Fruit fly (Drosophila melanogaster): ENCODE results near the gene hiw.

Gene hiw

dm6 chrX:15076038-15076575, 12.9 kb upstream of the hiw start, which contains the start of gene Lsd-2 (continued):
- TF ChIP-seq CG4360 (GFP tag; IDR thresholded peaks at IDR 0.05) = no peak

- TF ChIP-seq pfk (GFP tag; optimal IDR thresholded peaks at IDR 0.05) (peak; percentile 84), aop (GFP tag; IDR thresholded peaks at IDR 0.05) (no peak), CG31224 (GFP tag; IDR thresholded peaks at IDR 0.05) (no peak), dmrt99B (tag; optimal IDR thresholded peaks at IDR 0.05) (no peak)
Measured at dm6 chrX:15075485-15076037, 12.3 kb upstream of the hiw start.

- peak; percentile 97 for TF ChIP-seq mam (GFP tag; optimal IDR thresholded peaks at IDR 0.05)
- TF ChIP-seq bbx (GFP tag; IDR thresholded peaks at IDR 0.05; ENCODE audit: partially characterized antibody) = no peak
- peak in 1 of 2 experiments; percentile 95 for TF ChIP-seq eve (GFP tag; optimal IDR thresholded peaks at IDR 0.05)
- peak; percentile 65; the same call in 1 of the 2 replicates for TF ChIP-seq CG8765 (GFP tag; IDR thresholded peaks at IDR 0.05)
- TF ChIP-seq Rx (GFP tag; IDR thresholded peaks at IDR 0.05) = peak; percentile 84
- TF ChIP-seq CG8359 (GFP tag; optimal IDR thresholded peaks at IDR 0.05; ENCODE audit: borderline replicate concordance) = peak; percentile 28
- peak; percentile 80 for TF ChIP-seq fd3F (GFP tag; optimal IDR thresholded peaks at IDR 0.05)
- peak; percentile 71; the same call in 1 of the 2 replicates for TF ChIP-seq CkIIα-i1 (GFP tag; IDR thresholded peaks at IDR 0.05)
- peak; percentile 77 for TF ChIP-seq CG18262 (tag; optimal IDR thresholded peaks at IDR 0.05)
- peak; percentile 67 for TF ChIP-seq Hey (tag; optimal IDR thresholded peaks at IDR 0.05)
- peak; percentile 44 for TF ChIP-seq CG31388 (GFP tag; optimal IDR thresholded peaks at IDR 0.05)
- TF ChIP-seq zfh1 (GFP tag; IDR thresholded peaks at IDR 0.05) = peak; percentile 90
- peak; percentile 76 for TF ChIP-seq CG17612 (GFP tag; IDR thresholded peaks at IDR 0.05)
- peak; percentile 83 for TF ChIP-seq CG6683 (GFP tag; optimal IDR thresholded peaks at IDR 0.05)
- peak; percentile 94 for TF ChIP-seq tx (GFP tag; optimal IDR thresholded peaks at IDR 0.05)
- peak; percentile 64 for TF ChIP-seq Deaf1 (tag; optimal IDR thresholded peaks at IDR 0.05)
- TF ChIP-seq H2.0 (GFP tag; IDR thresholded peaks at IDR 0.05) = peak; percentile 84
- TF ChIP-seq CTCF (GFP tag; optimal IDR thresholded peaks at IDR 0.05) = peak; percentile 25
- peak; percentile 82 for TF ChIP-seq tup (GFP tag; optimal IDR thresholded peaks at IDR 0.05)
- TF ChIP-seq CG6689 (GFP tag; IDR thresholded peaks at IDR 0.05) = peak; percentile 84
- peak; percentile 98 for TF ChIP-seq row (GFP tag; IDR thresholded peaks at IDR 0.05)
- peak; percentile 81 for TF ChIP-seq CG2889 (GFP tag; IDR thresholded peaks at IDR 0.05)
- peak; percentile 52 to 73 for TF ChIP-seq Trl (optimal IDR thresholded peaks at IDR 0.05)
- peak; percentile 93 for TF ChIP-seq Trl (GFP tag; optimal IDR thresholded peaks at IDR 0.05)
- TF ChIP-seq psq (GFP tag; optimal IDR thresholded peaks at IDR 0.05) = peak; percentile 70
- TF ChIP-seq E2f1 (GFP tag; IDR thresholded peaks at IDR 0.05) = peak; percentile 83
- peak; percentile 69 for TF ChIP-seq run (tag; optimal IDR thresholded peaks at IDR 0.05)
- TF ChIP-seq CG15269 (tag; optimal IDR thresholded peaks at IDR 0.05) = peak; percentile 91
- TF ChIP-seq org-1 (GFP tag; optimal IDR thresholded peaks at IDR 0.05) = peak; percentile 89
- TF ChIP-seq CG14667 (GFP tag; IDR thresholded peaks at IDR 0.05) = peak; percentile 86
- peak; percentile 45 for TF ChIP-seq Dref (GFP tag; IDR thresholded peaks at IDR 0.05)
- TF ChIP-seq oc (tag; optimal IDR thresholded peaks at IDR 0.05) = peak; percentile 77
- peak; percentile 79 for TF ChIP-seq CG4854 (GFP tag; optimal IDR thresholded peaks at IDR 0.05)
- peak; percentile 90 for TF ChIP-seq CG4424 (GFP tag; optimal IDR thresholded peaks at IDR 0.05)
- peak; percentile 91 for TF ChIP-seq Mrtf (GFP tag; IDR thresholded peaks at IDR 0.05)
- TF ChIP-seq dimm (GFP tag; IDR thresholded peaks at IDR 0.05) = peak; percentile 66; the same call in 1 of the 2 replicates
- peak; percentile 54 for TF ChIP-seq CG15601 (tag; optimal IDR thresholded peaks at IDR 0.05)
- peak; percentile 88 for TF ChIP-seq seq (GFP tag; IDR thresholded peaks at IDR 0.05)
- peak; percentile 80 for TF ChIP-seq fd96Cb (tag; optimal IDR thresholded peaks at IDR 0.05)
- peak; percentile 92 for TF ChIP-seq CG12769 (tag; optimal IDR thresholded peaks at IDR 0.05)
- peak; percentile 61; the same call in 1 of the 2 replicates for TF ChIP-seq Doc2 (GFP tag; IDR thresholded peaks at IDR 0.05)
Measured at dm6 chrX:15074646-15075351, 11.6 kb upstream of the hiw start.
